Worm (Caenorhabditis elegans) whole organism, early embryonic: ENCODE measurements around the gene AH9.3.

ENCODE experiments used
- B0310.2 ChIP-seq: sonication (generic microtip); optimal IDR thresholded peaks from 2 replicates; lab custom pipeline; 2016; ENCODE audit warnings: mild to moderate bottlenecking, missing genetic modification characterization, missing compliant biosample characterization
- F13C5.2 ChIP-seq: sonication (generic microtip); optimal IDR thresholded peaks from 2 replicates; lab custom pipeline; 2017; ENCODE audit warnings: mild to moderate bottlenecking, missing genetic modification characterization, inconsistent platforms, missing compliant biosample characterization
- aly-1 ChIP-seq: sonication (generic microtip); optimal IDR thresholded peaks from 2 replicates; lab custom pipeline; 2016; ENCODE audit warnings: missing genetic modification characterization, missing compliant biosample characterization
- ama-1 ChIP-seq: fragments of 150-350 bp; optimal IDR thresholded peaks from 2 replicates; lab custom pipeline; 2014
- ceh-13 ChIP-seq: fragments of 200-800 bp; sonication (Bioruptor generic); optimal IDR thresholded peaks from 2 replicates; lab custom pipeline; 2018; ENCODE audit warnings: mild to moderate bottlenecking, missing genetic modification characterization, missing compliant biosample characterization
- ceh-36 ChIP-seq: sonication (generic microtip); optimal IDR thresholded peaks from 2 replicates; lab custom pipeline; 2016; ENCODE audit warnings: missing genetic modification characterization, inconsistent platforms, missing compliant biosample characterization
- ets-7 ChIP-seq: sonication (generic microtip); optimal IDR thresholded peaks from 2 replicates; lab custom pipeline; 2016; ENCODE audit warnings: missing genotype, missing genetic modification characterization, missing compliant biosample characterization
- flt-1 ChIP-seq: fragments of 200-800 bp; sonication (Bioruptor generic); IDR thresholded peaks from 2 replicates; pipeline ENCODE4 v1.3.6; 2022; ENCODE audit warnings: missing genetic modification characterization, missing compliant biosample characterization
- hmg-4 ChIP-seq: fragments of 200-800 bp; sonication (Bioruptor generic); optimal IDR thresholded peaks from 2 replicates; lab custom pipeline; 2018; ENCODE audit warnings: mild to moderate bottlenecking, missing genetic modification characterization, missing compliant biosample characterization
- hnd-1 ChIP-seq: sonication (generic microtip); optimal IDR thresholded peaks from 2 replicates; lab custom pipeline; 2016; ENCODE audit warnings: missing genetic modification characterization, missing compliant biosample characterization
- sea-1 ChIP-seq: fragments of 200-800 bp; sonication (Bioruptor generic); conservative IDR thresholded peaks from 2 replicates; pipeline ENCODE4 v1.3.6; 2022; ENCODE audit warnings: missing genetic modification characterization, missing compliant biosample characterization
- tbx-11 ChIP-seq: fragments of 200-800 bp; sonication (Bioruptor generic); IDR thresholded peaks from 2 replicates; pipeline ENCODE4 v1.3.6; 2022; ENCODE audit warnings: missing genetic modification characterization, missing compliant biosample characterization
- tbx-37 ChIP-seq: fragments of 200-800 bp; sonication (Bioruptor generic); conservative IDR thresholded peaks from 2 replicates; pipeline ENCODE4 v1.3.6; 2022; ENCODE audit warnings: missing genetic modification reagents, missing genetic modification characterization, missing compliant biosample characterization
- tra-4 ChIP-seq: sonication (generic microtip); optimal IDR thresholded peaks from 2 replicates; lab custom pipeline; 2017; ENCODE audit warnings: missing genetic modification characterization, missing compliant biosample characterization

ce11 chrX:2213400-2214362, 47.2 kb downstream of the AH9.3 start:
- no peak for TF ChIP-seq ama-1 (lab: Kevin White, UChicago)
- no peak for TF ChIP-seq ets-7 (tag; lab: Kevin White, UChicago)
- no peak for TF ChIP-seq flt-1 (GFP tag; lab: Robert Waterston, UW)
- no peak for TF ChIP-seq tbx-11
- TF ChIP-seq tbx-37 (GFP tag; lab: Robert Waterston, UW): no peak
- TF ChIP-seq ceh-13 (GFP tag; lab: Kevin White, UChicago): no peak
- no peak for TF ChIP-seq hnd-1 (tag; lab: Kevin White, UChicago)
- no peak for TF ChIP-seq F13C5.2 (tag; lab: Kevin White, UChicago)
- no peak for TF ChIP-seq sea-1 (GFP tag; lab: Robert Waterston, UW)
- no peak for TF ChIP-seq tra-4 (tag; lab: Kevin White, UChicago)
- TF ChIP-seq aly-1: no peak
- TF ChIP-seq ceh-36: no peak
- no peak for TF ChIP-seq hmg-4 (GFP tag; lab: Kevin White, UChicago)
- no peak for TF ChIP-seq B0310.2 (tag; lab: Kevin White, UChicago)
